Worm (Caenorhabditis elegans): ENCODE data around the gene rla-2.

Gene rla-2

DNA sequence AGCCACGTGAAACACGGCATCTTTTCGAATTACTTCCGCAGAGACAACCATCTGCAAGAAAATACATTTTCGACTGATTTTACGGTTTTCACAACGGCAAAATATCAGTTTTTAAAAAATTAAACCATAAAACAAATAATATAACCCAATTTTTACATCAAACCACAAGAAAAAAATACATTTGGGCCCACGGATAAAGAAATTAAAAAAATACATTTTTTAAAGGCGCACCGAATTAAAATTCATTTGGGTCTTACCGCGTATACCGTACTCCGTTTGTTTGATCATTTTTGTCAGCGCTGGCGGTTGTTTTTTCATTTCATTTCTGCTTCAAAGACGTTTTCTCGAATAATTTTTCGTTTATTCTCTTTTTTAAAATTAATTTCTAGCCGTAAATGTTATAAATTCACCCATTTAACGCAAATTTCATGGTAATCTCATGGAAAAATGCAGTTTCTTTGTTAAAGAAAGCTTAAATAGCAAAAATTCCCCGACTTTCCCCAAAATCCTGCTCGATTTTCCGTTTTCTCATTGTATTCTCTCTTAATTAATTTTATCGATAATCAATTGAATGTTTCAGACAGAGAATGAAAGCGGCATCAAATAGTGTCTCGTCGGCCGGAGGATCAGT is 16.8 kb downstream of the rla-2 start, which contains the start of the genes rec-8 and mex-5 (continued):
- TF ChIP-seq nhr-27 (tag; optimal IDR thresholded peaks at IDR 0.05) (no peak), snpc-4 (GFP tag; optimal IDR thresholded peaks at IDR 0.05) (peak; percentile 28), snpc-4 (tag; optimal IDR thresholded peaks at IDR 0.05) (peak in 2 of 4 experiments; percentile 43 to 78), ceh-91 (GFP tag; IDR thresholded peaks at IDR 0.05) (peak; percentile 94), aptf-3 (GFP tag; IDR thresholded peaks at IDR 0.05) (no peak), lin-40 (tag; optimal IDR thresholded peaks at IDR 0.05) (no peak), F52B5.7 (tag; optimal IDR thresholded peaks at IDR 0.05) (no peak), F49E8.2 (tag; optimal IDR thresholded peaks at IDR 0.05; ENCODE audit: insufficient read depth) (peak; percentile 95), Y53G8AR.9 (GFP tag; conservative IDR thresholded peaks at IDR 0.05) (0 out of 2 replicates have a peak, but pooled peaks have one; percentile 38), rpc-1 (optimal IDR thresholded peaks at IDR 0.05) (no peak), rpc-1 (tag; optimal IDR thresholded peaks at IDR 0.05) (peak; percentile 12), dox-1 (GFP tag; IDR thresholded peaks at IDR 0.05) (peak; percentile 57; the same call in 1 of the 2 replicates), sptf-2 (GFP tag; optimal IDR thresholded peaks at IDR 0.05) (no peak), tbx-9 (tag; optimal IDR thresholded peaks at IDR 0.05; ENCODE audit: borderline replicate concordance) (no peak), somi-1 (GFP tag; optimal IDR thresholded peaks at IDR 0.05) (no peak), lsy-27 (tag; optimal IDR thresholded peaks at IDR 0.05; ENCODE audit: borderline replicate concordance, insufficient read depth) (no peak), xnd-1 (tag; optimal IDR thresholded peaks at IDR 0.05) (peak; percentile 93), snpc-3.4 (tag; optimal IDR thresholded peaks at IDR 0.05) (peak; percentile 97), F10E7.11 (tag; optimal IDR thresholded peaks at IDR 0.05) (no peak), zim-3 (tag; optimal IDR thresholded peaks at IDR 0.05) (no peak), rec-8 (tag; optimal IDR thresholded peaks at IDR 0.05) (no peak), ceh-100 (GFP tag; IDR thresholded peaks at IDR 0.05) (no peak), ztf-3 (GFP tag; optimal IDR thresholded peaks at IDR 0.05) (no peak), ekl-4 (GFP tag; IDR thresholded peaks at IDR 0.05) (peak; percentile 64; the same call in 1 of the 2 replicates), Y95B8A.8 (GFP tag; IDR thresholded peaks at IDR 0.05) (peak; percentile 68; the same call in 1 of the 2 replicates), bed-1 (GFP tag; IDR thresholded peaks at IDR 0.05) (no peak), lag-1 (GFP tag; IDR thresholded peaks at IDR 0.05) (no peak), hmg-20 (GFP tag; IDR thresholded peaks at IDR 0.05) (no peak), T26A5.8 (tag; optimal IDR thresholded peaks at IDR 0.05) (no peak), tlf-1 (GFP tag; optimal IDR thresholded peaks at IDR 0.05) (peak; percentile 85), F37B4.10 (GFP tag; IDR thresholded peaks at IDR 0.05) (no peak), ztf-25 (GFP tag; IDR thresholded peaks at IDR 0.05) (0 out of 2 replicates have a peak, but pooled peaks have one; percentile 52), dpl-1 (GFP tag; optimal IDR thresholded peaks at IDR 0.05) (peak; percentile 92), akir-1 (GFP tag; optimal IDR thresholded peaks at IDR 0.05) (no peak), F55B11.4 (tag; optimal IDR thresholded peaks at IDR 0.05; ENCODE audit: borderline replicate concordance, insufficient read depth) (no peak), atf-7 (tag; optimal IDR thresholded peaks at IDR 0.05) (no peak), C17E4.6 (GFP tag; IDR thresholded peaks at IDR 0.05) (peak; percentile 81), chd-7 (tag; optimal IDR thresholded peaks at IDR 0.05) (no peak), madf-6 (GFP tag; IDR thresholded peaks at IDR 0.05) (peak; percentile 98), efl-1 (GFP tag; optimal IDR thresholded peaks at IDR 0.05) (peak; percentile 98), aptf-2 (GFP tag; conservative IDR thresholded peaks at IDR 0.05) (no peak), Y79H2A.3 (GFP tag; conservative IDR thresholded peaks at IDR 0.05) (no peak), snpc-1.3 (tag; optimal IDR thresholded peaks at IDR 0.05; ENCODE audit: insufficient read depth) (peak; percentile 90), him-1 (tag; optimal IDR thresholded peaks at IDR 0.05) (peak; percentile 2), mcd-1 (GFP tag; IDR thresholded peaks at IDR 0.05) (peak; percentile 40; the same call in 1 of the 2 replicates), pbrm-1 (GFP tag; IDR thresholded peaks at IDR 0.05) (no peak; the same call in 1 of the 2 replicates), snpc-1.1 (tag; optimal IDR thresholded peaks at IDR 0.05; ENCODE audit: insufficient read depth) (peak; percentile 82)

All from whole organism, young adult.